Fruit fly (Drosophila melanogaster) whole organism, embryonic: ENCODE measurements around the gene CG14154.

Source experiments
- Abd-B ChIP-seq: fragments of 200-800 bp; sonication (Bioruptor generic); optimal IDR thresholded peaks from 2 replicates; lab custom pipeline; 2018; ENCODE audit warnings: missing biosample characterization, mild to moderate bottlenecking, missing genetic modification characterization, moderate library complexity
- Blimp-1 ChIP-seq: fragments of 200-800 bp; sonication (Bioruptor generic); optimal IDR thresholded peaks from 3 replicates; lab custom pipeline; 2018; ENCODE audit warnings: missing biosample characterization, missing genetic modification characterization, mild to moderate bottlenecking, moderate library complexity, missing genetic modification reagents
- BtbVII ChIP-seq: fragments of 200-800 bp; sonication (Bioruptor generic); optimal IDR thresholded peaks from 3 replicates; lab custom pipeline; 2017; ENCODE audit warnings: missing biosample characterization, mild to moderate bottlenecking, missing genetic modification characterization
- CG1024 ChIP-seq: fragments of 200-800 bp; sonication (Bioruptor generic); IDR thresholded peaks from 2 replicates; pipeline ENCODE4 v1.3.6; 2022; ENCODE audit warnings: missing biosample characterization, missing genetic modification characterization
- CG10274 ChIP-seq: fragments of 200-800 bp; sonication (Bioruptor generic); optimal IDR thresholded peaks from 3 replicates; lab custom pipeline; 2017; ENCODE audit warnings: missing biosample characterization, mild to moderate bottlenecking, missing genetic modification characterization
- CG10321 ChIP-seq: fragments of 200-800 bp; sonication (Bioruptor generic); IDR thresholded peaks from 2 replicates; pipeline ENCODE4 v1.3.6; 2022; ENCODE audit warnings: missing biosample characterization, missing genetic modification characterization
- CG10959 ChIP-seq: fragments of 200-800 bp; sonication (Bioruptor generic); IDR thresholded peaks from 2 replicates; pipeline ENCODE4 v1.3.6; 2022; ENCODE audit warnings: missing biosample characterization, missing genetic modification characterization
- CG10979 ChIP-seq: fragments of 200-800 bp; sonication (Bioruptor generic); optimal IDR thresholded peaks from 2 replicates; lab custom pipeline; 2018; ENCODE audit warnings: missing biosample characterization, mild to moderate bottlenecking, missing genetic modification characterization, moderate library complexity
- CG12104 ChIP-seq: fragments of 200-800 bp; sonication (Bioruptor generic); optimal IDR thresholded peaks from 3 replicates; lab custom pipeline; 2016; ENCODE audit warnings: missing biosample characterization, missing genetic modification characterization
- CG14667 ChIP-seq: fragments of 200-800 bp; sonication (Bioruptor generic); IDR thresholded peaks from 2 replicates; pipeline ENCODE4 v1.3.6; 2022; ENCODE audit warnings: missing biosample characterization, missing genetic modification characterization
- CG15269 ChIP-seq: fragments of 200-800 bp; sonication (Bioruptor generic); optimal IDR thresholded peaks from 2 replicates; lab custom pipeline; 2018; ENCODE audit warnings: missing biosample characterization, mild to moderate bottlenecking, missing genetic modification characterization, moderate library complexity
- CG2129 ChIP-seq: fragments of 200-800 bp; sonication (Bioruptor generic); IDR thresholded peaks from 2 replicates; pipeline ENCODE4 v1.3.6; 2022; ENCODE audit warnings: missing biosample characterization, missing genetic modification characterization; ENCODE audit not compliant: partially characterized antibody
- CG2199 ChIP-seq: fragments of 200-800 bp; sonication (Bioruptor generic); IDR thresholded peaks from 3 replicates; pipeline ENCODE4 v1.3.6; 2022; ENCODE audit warnings: missing biosample characterization, missing genetic modification characterization
- CG31365 ChIP-seq: fragments of 200-800 bp; sonication (Bioruptor generic); optimal IDR thresholded peaks from 2 replicates; lab custom pipeline; 2018; ENCODE audit warnings: missing biosample characterization, mild to moderate bottlenecking, missing genetic modification characterization
- CG31441 ChIP-seq: fragments of 200-800 bp; sonication (Bioruptor generic); IDR thresholded peaks from 2 replicates; pipeline ENCODE4 v1.3.6; 2022; ENCODE audit warnings: missing biosample characterization, missing genetic modification characterization
- CG4282 ChIP-seq: fragments of 200-800 bp; sonication (Bioruptor generic); optimal IDR thresholded peaks from 2 replicates; lab custom pipeline; 2016; ENCODE audit warnings: missing biosample characterization, missing genetic modification characterization
- CG4328 ChIP-seq: fragments of 200-800 bp; sonication (Bioruptor generic); optimal IDR thresholded peaks from 3 replicates; lab custom pipeline; 2017; ENCODE audit warnings: missing biosample characterization, missing genetic modification reagents, missing genetic modification characterization
- CG4404 ChIP-seq: fragments of 200-800 bp; sonication (Bioruptor generic); IDR thresholded peaks from 2 replicates; pipeline ENCODE4 v1.3.6; 2022; ENCODE audit warnings: missing biosample characterization, missing genetic modification characterization
- CG4617 ChIP-seq: fragments of 200-800 bp; sonication (Bioruptor generic); optimal IDR thresholded peaks from 3 replicates; lab custom pipeline; 2016; ENCODE audit warnings: missing biosample characterization, missing genetic modification characterization, borderline replicate concordance
- CG6765 ChIP-seq: fragments of 200-800 bp; sonication (Bioruptor generic); optimal IDR thresholded peaks from 3 replicates; lab custom pipeline; 2017; ENCODE audit warnings: missing biosample characterization, mild to moderate bottlenecking, missing genetic modification characterization
- CG7786 ChIP-seq: fragments of 200-800 bp; sonication (Bioruptor generic); optimal IDR thresholded peaks from 2 replicates; lab custom pipeline; 2016; ENCODE audit warnings: missing biosample characterization, missing genetic modification characterization
- CG7963 ChIP-seq: fragments of 200-800 bp; sonication (Bioruptor generic); IDR thresholded peaks from 3 replicates; pipeline ENCODE4 v1.3.6; 2022; ENCODE audit warnings: missing biosample characterization, missing genetic modification characterization; ENCODE audit not compliant: partially characterized antibody
- CG7987 ChIP-seq: fragments of 200-800 bp; sonication (Bioruptor generic); optimal IDR thresholded peaks from 2 replicates; lab custom pipeline; 2018; ENCODE audit warnings: missing biosample characterization, mild to moderate bottlenecking, missing genetic modification characterization, moderate library complexity
- CG8388 ChIP-seq: fragments of 200-800 bp; sonication (Bioruptor generic); optimal IDR thresholded peaks from 2 replicates; lab custom pipeline; 2019; ENCODE audit warnings: missing biosample characterization, mild to moderate bottlenecking, missing genetic modification characterization, moderate library complexity
- CHES-1-like ChIP-seq: fragments of 200-800 bp; sonication (Bioruptor generic); optimal IDR thresholded peaks from 2 replicates; lab custom pipeline; 2016; ENCODE audit warnings: missing biosample characterization, missing genetic modification characterization
- Camta ChIP-seq: fragments of 200-800 bp; sonication (Bioruptor generic); optimal IDR thresholded peaks from 2 replicates; lab custom pipeline; 2016; ENCODE audit warnings: missing biosample characterization, missing genetic modification characterization
- Dll ChIP-seq: fragments of 200-800 bp; sonication (Bioruptor generic); IDR thresholded peaks from 4 replicates; pipeline ENCODE4 v1.3.6; 2022; ENCODE audit warnings: missing biosample characterization, missing genetic modification characterization; ENCODE audit not compliant: partially characterized antibody
- Hand ChIP-seq: fragments of 200-800 bp; sonication (Bioruptor generic); optimal IDR thresholded peaks from 2 replicates; lab custom pipeline; 2017; ENCODE audit warnings: mild to moderate bottlenecking, missing biosample characterization, missing genetic modification reagents, missing genetic modification characterization
- Jarid2 ChIP-seq: fragments of 200-800 bp; sonication (Bioruptor generic); optimal IDR thresholded peaks from 3 replicates; lab custom pipeline; 2017; ENCODE audit warnings: mild to moderate bottlenecking, missing biosample characterization, missing genetic modification reagents, missing genetic modification characterization
- Mad ChIP-seq: fragments of 200-800 bp; sonication (Bioruptor generic); optimal IDR thresholded peaks from 2 replicates; lab custom pipeline; 2016; ENCODE audit warnings: missing biosample characterization, missing genetic modification characterization
- NK7.1 ChIP-seq: fragments of 200-800 bp; sonication (Bioruptor generic); optimal IDR thresholded peaks from 3 replicates; lab custom pipeline; 2016; ENCODE audit warnings: missing biosample characterization, missing genetic modification characterization
- Scr ChIP-seq: fragments of 200-800 bp; sonication (Bioruptor generic); IDR thresholded peaks from 2 replicates; pipeline ENCODE4 v1.3.6; 2022; ENCODE audit warnings: missing biosample characterization, missing genetic modification characterization; ENCODE audit not compliant: partially characterized antibody
- Side ChIP-seq: fragments of 200-800 bp; sonication (Bioruptor generic); optimal IDR thresholded peaks from 2 replicates; lab custom pipeline; 2016; ENCODE audit warnings: missing biosample characterization, missing genetic modification characterization
- Sox102F ChIP-seq: fragments of 200-800 bp; sonication (Bioruptor generic); optimal IDR thresholded peaks from 2 replicates; lab custom pipeline; 2018; ENCODE audit warnings: missing biosample characterization, mild to moderate bottlenecking, missing genetic modification characterization, moderate library complexity
- bbx ChIP-seq: fragments of 200-800 bp; sonication (Bioruptor generic); IDR thresholded peaks from 2 replicates; pipeline ENCODE4 v1.3.6; 2022; ENCODE audit warnings: missing biosample characterization, missing genetic modification characterization; ENCODE audit not compliant: partially characterized antibody
- cad ChIP-seq: fragments of >200 bp; optimal IDR thresholded peaks from 2 replicates; lab custom pipeline; 2017; ENCODE audit warnings: missing biosample characterization, missing genetic modification characterization
- chinmo ChIP-seq: fragments of 200-800 bp; sonication (Bioruptor generic); IDR thresholded peaks from 4 replicates; pipeline ENCODE4 v1.3.6; 2022; ENCODE audit warnings: missing biosample characterization, missing genetic modification characterization; ENCODE audit not compliant: partially characterized antibody
- danr ChIP-seq: fragments of 200-800 bp; sonication (Bioruptor generic); IDR thresholded peaks from 2 replicates; pipeline ENCODE4 v1.3.6; 2022; ENCODE audit warnings: missing biosample characterization, missing genetic modification characterization
- eyg ChIP-seq: fragments of 200-800 bp; sonication (Bioruptor generic); optimal IDR thresholded peaks from 3 replicates; lab custom pipeline; 2016; ENCODE audit warnings: missing biosample characterization, missing genetic modification characterization
- fd96Cb ChIP-seq: fragments of 200-800 bp; sonication (Bioruptor generic); optimal IDR thresholded peaks from 2 replicates; lab custom pipeline; 2018; ENCODE audit warnings: missing biosample characterization, mild to moderate bottlenecking, missing genetic modification characterization, moderate library complexity
- gsb-n ChIP-seq: fragments of 200-800 bp; sonication (Bioruptor generic); optimal IDR thresholded peaks from 3 replicates; lab custom pipeline; 2018; ENCODE audit warnings: missing biosample characterization, mild to moderate bottlenecking, missing genetic modification characterization
- hb ChIP-seq: fragments of 200-800 bp; sonication (Bioruptor generic); IDR thresholded peaks from 3 replicates; pipeline ENCODE4 v1.3.6; 2022; ENCODE audit warnings: missing biosample characterization, missing genetic modification characterization; ENCODE audit not compliant: partially characterized antibody
- kay ChIP-seq: fragments of 200-800 bp; sonication (Bioruptor generic); optimal IDR thresholded peaks from 2 replicates; lab custom pipeline; 2016; ENCODE audit warnings: missing biosample characterization, missing genetic modification characterization
- nerfin-2 ChIP-seq: fragments of 200-800 bp; sonication (Bioruptor generic); IDR thresholded peaks from 2 replicates; pipeline ENCODE4 v1.3.6; 2022; ENCODE audit warnings: missing biosample characterization, missing genetic modification characterization; ENCODE audit not compliant: partially characterized antibody
- seq ChIP-seq: fragments of 200-800 bp; sonication (Bioruptor generic); IDR thresholded peaks from 2 replicates; pipeline ENCODE4 v1.3.6; 2022; ENCODE audit warnings: missing biosample characterization, missing genetic modification characterization
- sna ChIP-seq: fragments of 200-800 bp; sonication (Bioruptor generic); IDR thresholded peaks from 2 replicates; pipeline ENCODE4 v1.3.6; 2022; ENCODE audit warnings: missing biosample characterization, missing genetic modification characterization; ENCODE audit not compliant: partially characterized antibody
- tx ChIP-seq: fragments of 200-800 bp; sonication (Bioruptor generic); optimal IDR thresholded peaks from 2 replicates; lab custom pipeline; 2016; ENCODE audit warnings: missing biosample characterization, missing genetic modification characterization
- vvl ChIP-seq: fragments of 200-800 bp; sonication (Bioruptor generic); IDR thresholded peaks from 2 replicates; pipeline ENCODE4 v1.3.6; 2022; ENCODE audit warnings: missing biosample characterization, missing genetic modification characterization
- yki ChIP-seq: fragments of >200 bp; optimal IDR thresholded peaks from 3 replicates; lab custom pipeline; 2018

The CG14154 gene

DNA sequence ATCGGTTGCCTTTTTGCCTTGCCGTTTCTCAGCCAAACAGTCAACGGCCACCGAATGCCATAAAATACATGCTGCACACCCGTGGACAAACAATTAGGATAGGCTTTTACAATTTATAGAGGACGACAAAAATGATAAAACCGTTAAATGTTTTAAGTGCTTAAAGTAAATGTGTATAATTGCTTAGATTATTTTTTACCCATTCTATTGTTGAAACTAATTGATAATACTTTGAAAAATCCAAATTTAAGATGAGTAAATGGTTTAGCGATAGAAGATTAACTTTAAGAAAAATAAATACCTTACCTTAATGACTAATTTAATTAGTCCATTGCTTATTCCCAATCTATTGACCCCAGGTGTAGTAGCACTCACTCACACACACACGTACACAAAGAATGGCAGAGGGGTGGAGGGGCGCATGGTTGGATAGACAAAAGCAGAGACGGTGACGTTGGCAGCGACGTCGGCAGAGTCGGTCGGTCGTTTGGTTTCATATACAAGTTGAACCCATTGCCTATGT is 36.9 kb downstream of the CG14154 start (continued):
- TF ChIP-seq nerfin-2 (no peak), CG10274 (peak; percentile 84), Dll (GFP tag; lab: Robert Waterston, UW) (no peak), CG14667 (GFP tag; lab: Robert Waterston, UW) (peak; percentile 91), hb (GFP tag; lab: Robert Waterston, UW) (no peak), cad (GFP tag; lab: Kevin White, UChicago) (no peak), CG1024 (GFP tag; lab: Robert Waterston, UW) (peak; percentile 69; the same call in 1 of the 2 replicates), CG12104 (GFP tag; lab: Kevin White, UChicago) (peak; percentile 96), CG10979 (peak; percentile 95), CG10321 (GFP tag; lab: Robert Waterston, UW) (peak; percentile 71), chinmo (peak; percentile 93), CHES-1-like (GFP tag; lab: Kevin White, UChicago) (peak; percentile 90), Camta (GFP tag; lab: Kevin White, UChicago) (peak; percentile 87), Sox102F (GFP tag; lab: Kevin White, UChicago) (peak; percentile 94), Jarid2 (peak; percentile 79), gsb-n (peak; percentile 97), CG31365 (peak; percentile 45), CG10959 (GFP tag; lab: Robert Waterston, UW) (peak; percentile 69; the same call in 1 of the 2 replicates), CG31441 (GFP tag; lab: Robert Waterston, UW) (peak; percentile 90), tx (peak; percentile 84), danr (GFP tag; lab: Robert Waterston, UW) (peak; percentile 92), fd96Cb (tag; lab: Kevin White, UChicago) (peak; percentile 93), CG6765 (GFP tag; lab: Kevin White, UChicago) (peak; percentile 94), kay (GFP tag; lab: Kevin White, UChicago) (peak; percentile 82), vvl (GFP tag; lab: Robert Waterston, UW) (peak; percentile 97), CG2129 (GFP tag; lab: Robert Waterston, UW) (no peak), bbx (GFP tag; lab: Robert Waterston, UW) (peak; percentile 34; the same call in 1 of the 2 replicates), NK7.1 (GFP tag; lab: Kevin White, UChicago) (peak; percentile 88), CG4282 (peak; percentile 9), Abd-B (GFP tag; lab: Kevin White, UChicago) (peak; percentile 94), CG15269 (peak; percentile 96), Blimp-1 (peak; percentile 90), CG4617 (GFP tag; lab: Kevin White, UChicago) (peak; percentile 39), BtbVII (GFP tag; lab: Kevin White, UChicago) (peak; percentile 95), yki (lab: Kevin White, UChicago) (peak; percentile 42), CG2199 (GFP tag; lab: Robert Waterston, UW) (peak; percentile 89; the same call in 1 of the 3 replicates), sna (GFP tag; lab: Robert Waterston, UW) (no peak), CG7987 (GFP tag; lab: Kevin White, UChicago) (peak; percentile 85), Hand (GFP tag; lab: Kevin White, UChicago) (peak; percentile 92), CG7963 (no peak), Mad (peak; percentile 82), seq (GFP tag; lab: Robert Waterston, UW) (peak; percentile 96), eyg (GFP tag; lab: Kevin White, UChicago) (peak; percentile 76), CG4328 (GFP tag; lab: Kevin White, UChicago) (peak; percentile 95), CG8388 (peak; percentile 97), Scr (GFP tag; lab: Robert Waterston, UW) (0 out of 2 replicates have a peak, but pooled peaks have one; percentile 13), CG7786 (GFP tag; lab: Kevin White, UChicago) (peak; percentile 87), Side (peak; percentile 94), CG4404 (GFP tag; lab: Robert Waterston, UW) (peak; percentile 92)
